Worm (Caenorhabditis elegans): ENCODE measurements around the gene C06E1.7.

DNA sequence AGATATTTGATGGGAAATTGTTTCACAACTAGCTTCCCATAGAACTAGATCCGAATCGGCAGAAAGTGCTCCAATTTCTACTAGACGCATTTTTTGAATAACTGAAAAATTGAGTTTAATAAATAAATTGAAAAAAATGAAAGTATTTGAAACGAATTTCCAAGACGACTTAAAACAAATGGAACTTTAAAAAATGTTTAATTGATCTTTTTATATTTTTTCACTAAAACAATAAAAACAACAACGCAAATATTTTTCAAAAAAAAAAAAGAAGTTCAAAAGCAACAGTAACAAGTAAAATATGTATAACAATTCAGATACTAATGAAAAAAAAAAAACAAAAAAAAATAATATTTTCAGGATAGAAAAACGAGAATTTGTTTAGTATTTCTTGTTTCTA is 16.2 kb upstream of the C06E1.7 start, which contains the start of gene C06E1.9:
- no peak for TF ChIP-seq nhr-28 (tag; optimal IDR thresholded peaks at IDR 0.05)
- TF ChIP-seq lin-15B (tag; optimal IDR thresholded peaks at IDR 0.05): no peak
- TF ChIP-seq ama-1 (optimal IDR thresholded peaks at IDR 0.05): no peak
- no peak for TF ChIP-seq ztf-4 (tag; optimal IDR thresholded peaks at IDR 0.05)
- TF ChIP-seq snpc-4 (tag; optimal IDR thresholded peaks at IDR 0.05): no peak
- no peak for TF ChIP-seq mdl-1 (tag; optimal IDR thresholded peaks at IDR 0.05)
- no peak for TF ChIP-seq nhr-12 (tag; optimal IDR thresholded peaks at IDR 0.05)
- TF ChIP-seq fkh-10 (GFP tag; optimal IDR thresholded peaks at IDR 0.05): no peak
- TF ChIP-seq R02D3.7 (tag; optimal IDR thresholded peaks at IDR 0.05): no peak
